Worm (Caenorhabditis elegans) whole organism, late embryonic: ENCODE data around the gene T03F6.3.

ENCODE experiments used
- C08G9.2 ChIP-seq: sonication (generic microtip); optimal IDR thresholded peaks from 2 replicates; lab custom pipeline; 2016; ENCODE audit warnings: mild to moderate bottlenecking, missing genetic modification characterization, moderate library complexity, missing compliant biosample characterization
- C38D4.7 ChIP-seq: fragments of 200-800 bp; sonication (Bioruptor generic); optimal IDR thresholded peaks from 2 replicates; lab custom pipeline; 2018; ENCODE audit warnings: mild to moderate bottlenecking, missing genetic modification characterization, moderate library complexity, missing compliant biosample characterization
- F13H6.1 ChIP-seq: sonication (generic microtip); optimal IDR thresholded peaks from 2 replicates; lab custom pipeline; 2016; ENCODE audit warnings: missing genetic modification characterization, missing compliant biosample characterization
- K02D7.2 ChIP-seq: sonication (generic microtip); optimal IDR thresholded peaks from 2 replicates; lab custom pipeline; 2017; ENCODE audit warnings: mild to moderate bottlenecking, missing genetic modification characterization, missing compliant biosample characterization
- K09A11.1 ChIP-seq: sonication (generic microtip); optimal IDR thresholded peaks from 2 replicates; lab custom pipeline; 2017; ENCODE audit warnings: antibody characterized with exemption, mild to moderate bottlenecking, missing genetic modification characterization, missing compliant biosample characterization; ENCODE audit not compliant: insufficient read depth
- T23F11.4 ChIP-seq: fragments of 200-800 bp; sonication (Bioruptor generic); optimal IDR thresholded peaks from 2 replicates; lab custom pipeline; 2018; ENCODE audit warnings: mild to moderate bottlenecking, missing genetic modification characterization, missing compliant biosample characterization
- ahr-1 ChIP-seq: sonication (generic microtip); optimal IDR thresholded peaks from 2 replicates; lab custom pipeline; 2016; ENCODE audit warnings: missing genetic modification characterization, missing compliant biosample characterization
- ama-1 ChIP-seq: fragments of 150-350 bp; optimal IDR thresholded peaks from 2 replicates; lab custom pipeline; 2014
- ceh-14 ChIP-seq: sonication (generic microtip); optimal IDR thresholded peaks from 2 replicates; lab custom pipeline; 2016; ENCODE audit warnings: missing genotype, missing genetic modification characterization, missing compliant biosample characterization
- ceh-18 ChIP-seq: sonication (generic microtip); optimal IDR thresholded peaks from 2 replicates; lab custom pipeline; 2016; ENCODE audit warnings: missing genetic modification characterization, missing compliant biosample characterization
- ceh-2 ChIP-seq: sonication (generic microtip); optimal IDR thresholded peaks from 2 replicates; lab custom pipeline; 2016; ENCODE audit warnings: missing genotype, missing genetic modification characterization, missing compliant biosample characterization
- ceh-24 ChIP-seq: sonication (generic microtip); optimal IDR thresholded peaks from 2 replicates; lab custom pipeline; 2016; ENCODE audit warnings: mild to moderate bottlenecking, missing genetic modification characterization, missing compliant biosample characterization
- ceh-30 ChIP-seq: fragments of 150-350 bp; optimal IDR thresholded peaks from 2 replicates; lab custom pipeline; 2014; ENCODE audit warnings: missing biosample characterization, missing genetic modification characterization
- ceh-31 ChIP-seq: sonication (generic microtip); optimal IDR thresholded peaks from 2 replicates; lab custom pipeline; 2016; ENCODE audit warnings: missing genetic modification characterization, missing compliant biosample characterization
- ceh-48 ChIP-seq: sonication (generic microtip); optimal IDR thresholded peaks from 2 replicates; lab custom pipeline; 2016; ENCODE audit warnings: missing genetic modification characterization, inconsistent platforms, missing compliant biosample characterization
- ceh-9 ChIP-seq: sonication (generic microtip); optimal IDR thresholded peaks from 2 replicates; lab custom pipeline; 2016; ENCODE audit warnings: mild to moderate bottlenecking, missing genetic modification characterization, inconsistent platforms, missing compliant biosample characterization
- che-1 ChIP-seq: sonication (generic microtip); optimal IDR thresholded peaks from 2 replicates; lab custom pipeline; 2016; ENCODE audit warnings: mild to moderate bottlenecking, missing genetic modification characterization, missing compliant biosample characterization
- dmd-4 ChIP-seq: sonication (generic microtip); optimal IDR thresholded peaks from 2 replicates; lab custom pipeline; 2016; ENCODE audit warnings: borderline replicate concordance, missing genetic modification characterization, missing compliant biosample characterization
- dve-1 ChIP-seq: sonication (generic microtip); optimal IDR thresholded peaks from 2 replicates; lab custom pipeline; 2017; ENCODE audit warnings: antibody characterized with exemption, mild to moderate bottlenecking, missing genetic modification characterization, missing compliant biosample characterization
- elt-2 ChIP-seq: sonication (generic microtip); optimal IDR thresholded peaks from 2 replicates; lab custom pipeline; 2016; ENCODE audit warnings: missing genetic modification reagents, missing genetic modification characterization, missing compliant biosample characterization
- elt-4 ChIP-seq: sonication (generic microtip); optimal IDR thresholded peaks from 2 replicates; lab custom pipeline; 2016; ENCODE audit warnings: missing genetic modification characterization, missing compliant biosample characterization
- eyg-1 ChIP-seq: sonication (generic microtip); optimal IDR thresholded peaks from 2 replicates; lab custom pipeline; 2016; ENCODE audit warnings: missing genotype, missing genetic modification characterization, missing compliant biosample characterization
- fax-1 ChIP-seq: sonication (generic microtip); optimal IDR thresholded peaks from 2 replicates; lab custom pipeline; 2016; ENCODE audit warnings: missing genotype, missing genetic modification characterization, missing compliant biosample characterization
- fkh-10 ChIP-seq: fragments of 150-350 bp; optimal IDR thresholded peaks from 2 replicates; lab custom pipeline; 2014; ENCODE audit warnings: missing biosample characterization, missing genetic modification reagents, missing genetic modification characterization
- hlh-13 ChIP-seq: fragments of 200-800 bp; sonication (Bioruptor generic); optimal IDR thresholded peaks from 2 replicates; lab custom pipeline; 2018; ENCODE audit warnings: mild to moderate bottlenecking, missing genetic modification characterization, missing compliant biosample characterization
- hlh-30 ChIP-seq: sonication (generic microtip); optimal IDR thresholded peaks from 2 replicates; lab custom pipeline; 2017; ENCODE audit warnings: antibody characterized with exemption, missing genetic modification characterization, missing compliant biosample characterization; ENCODE audit not compliant: insufficient read depth
- pax-1 ChIP-seq: fragments of 150-350 bp; optimal IDR thresholded peaks from 2 replicates; lab custom pipeline; 2014; ENCODE audit warnings: missing biosample characterization, missing genetic modification characterization
- pha-2 ChIP-seq: sonication (generic microtip); optimal IDR thresholded peaks from 2 replicates; lab custom pipeline; 2017; ENCODE audit warnings: mild to moderate bottlenecking, missing genetic modification characterization, missing compliant biosample characterization
- pha-4 ChIP-seq: fragments of 150-350 bp; optimal IDR thresholded peaks from 2 replicates; lab custom pipeline; 2018; ENCODE audit warnings: missing biosample characterization, missing genetic modification reagents, missing genetic modification characterization
- pqm-1 ChIP-seq: sonication (generic microtip); optimal IDR thresholded peaks from 2 replicates; lab custom pipeline; 2016; ENCODE audit warnings: missing genetic modification characterization, missing compliant biosample characterization
- ref-2 ChIP-seq: sonication (generic microtip); optimal IDR thresholded peaks from 2 replicates; lab custom pipeline; 2016; ENCODE audit warnings: missing genetic modification characterization, missing compliant biosample characterization
- rnt-1 ChIP-seq: sonication (generic microtip); optimal IDR thresholded peaks from 2 replicates; lab custom pipeline; 2016; ENCODE audit warnings: missing genetic modification characterization, missing compliant biosample characterization
- sox-2 ChIP-seq: fragments of 200-800 bp; sonication (Bioruptor generic); IDR thresholded peaks from 2 replicates; pipeline ENCODE4 v1.3.6; 2022; ENCODE audit warnings: missing genetic modification reagents, missing genetic modification characterization, missing compliant biosample characterization
- sox-4 ChIP-seq: sonication (generic microtip); optimal IDR thresholded peaks from 2 replicates; lab custom pipeline; 2017; ENCODE audit warnings: mild to moderate bottlenecking, missing genetic modification characterization, inconsistent platforms, missing compliant biosample characterization
- tbx-2 ChIP-seq: sonication (generic microtip); optimal IDR thresholded peaks from 2 replicates; lab custom pipeline; 2016; ENCODE audit warnings: missing genetic modification characterization, missing compliant biosample characterization
- unc-3 ChIP-seq, 2 experiments: fragments of 200-800 bp in 1 of 2; sonication (Bioruptor generic) in 1 of 2; sonication (generic microtip) in 1 of 2; conservative IDR thresholded peaks in 1 of 2; optimal IDR thresholded peaks in 1 of 2; 2 replicates each; pipeline versions ENCODE4 v1.3.6 to Lab custom; 2016 to 2022; ENCODE audit warnings: missing compliant biosample characterization in 2 of 2, missing genetic modification characterization in 2 of 2, missing genetic modification reagents in 1 of 2
- unc-42 ChIP-seq: sonication (generic microtip); optimal IDR thresholded peaks from 2 replicates; lab custom pipeline; 2016; ENCODE audit warnings: missing genotype, missing genetic modification characterization, missing compliant biosample characterization
- unc-55 ChIP-seq: sonication (generic microtip); optimal IDR thresholded peaks from 2 replicates; lab custom pipeline; 2017; ENCODE audit warnings: missing biosample characterization, missing genetic modification reagents, missing genetic modification characterization
- ztf-16 ChIP-seq: sonication (generic microtip); optimal IDR thresholded peaks from 2 replicates; lab custom pipeline; 2017; ENCODE audit warnings: missing genetic modification characterization, missing compliant biosample characterization

The T03F6.3 gene

DNA sequence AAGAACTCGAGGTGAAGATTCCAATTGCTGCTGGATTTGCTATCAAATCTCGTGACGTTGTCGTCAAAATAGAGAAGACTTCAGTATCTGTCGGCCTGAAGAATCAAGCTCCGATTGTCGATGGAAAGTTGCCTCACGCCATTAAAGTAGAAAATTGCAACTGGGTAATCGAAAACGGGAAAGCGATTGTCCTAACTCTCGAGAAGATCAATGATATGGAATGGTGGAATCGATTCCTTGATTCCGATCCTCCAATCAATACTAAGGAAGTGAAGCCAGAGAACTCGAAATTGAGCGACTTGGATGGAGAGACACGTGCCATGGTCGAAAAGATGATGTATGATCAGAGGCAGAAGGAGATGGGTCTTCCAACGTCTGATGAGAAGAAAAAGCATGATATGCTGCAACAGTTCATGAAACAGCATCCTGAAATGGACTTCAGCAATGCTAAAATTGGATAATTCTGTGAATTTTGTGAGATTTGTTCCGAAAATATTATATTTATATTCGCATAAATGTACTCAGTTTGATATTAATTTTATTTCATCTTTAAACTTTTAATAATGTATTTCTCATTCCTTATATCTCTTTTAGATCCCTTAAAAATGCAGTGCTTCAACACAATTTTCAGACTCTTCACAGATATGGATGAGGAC lies 47.0 kb upstream of the T03F6.3 start, which contains the start of gene dro-1:
dro-1 (plus strand) TSS at position 606 of the 656 bp plus-strand sequence.
- TF ChIP-seq ceh-48 (tag; lab: Kevin White, UChicago) (no peak), eyg-1 (tag; lab: Kevin White, UChicago) (no peak), che-1 (tag; lab: Kevin White, UChicago) (no peak), ref-2 (no peak), ztf-16 (tag; lab: Kevin White, UChicago) (no peak), fkh-10 (GFP tag; lab: Kevin White, UChicago) (no peak), unc-55 (GFP tag; lab: Kevin White, UChicago) (no peak), ceh-2 (tag; lab: Kevin White, UChicago) (no peak), pha-4 (tag; lab: Kevin White, UChicago) (no peak), dmd-4 (tag; lab: Kevin White, UChicago) (no peak), ceh-31 (tag; lab: Kevin White, UChicago) (no peak), sox-2 (GFP tag; lab: Robert Waterston, UW) (no peak), F13H6.1 (tag; lab: Kevin White, UChicago) (no peak), tbx-2 (tag; lab: Kevin White, UChicago) (no peak), T23F11.4 (GFP tag; lab: Kevin White, UChicago) (no peak), K09A11.1 (tag; lab: Kevin White, UChicago) (no peak), unc-3 (GFP tag; conservative IDR thresholded peaks at IDR 0.05; lab: Robert Waterston, UW) (no peak), unc-3 (tag; optimal IDR thresholded peaks at IDR 0.05; lab: Kevin White, UChicago) (no peak), unc-42 (tag; lab: Kevin White, UChicago) (no peak), elt-4 (tag; lab: Kevin White, UChicago) (no peak)

DNA sequence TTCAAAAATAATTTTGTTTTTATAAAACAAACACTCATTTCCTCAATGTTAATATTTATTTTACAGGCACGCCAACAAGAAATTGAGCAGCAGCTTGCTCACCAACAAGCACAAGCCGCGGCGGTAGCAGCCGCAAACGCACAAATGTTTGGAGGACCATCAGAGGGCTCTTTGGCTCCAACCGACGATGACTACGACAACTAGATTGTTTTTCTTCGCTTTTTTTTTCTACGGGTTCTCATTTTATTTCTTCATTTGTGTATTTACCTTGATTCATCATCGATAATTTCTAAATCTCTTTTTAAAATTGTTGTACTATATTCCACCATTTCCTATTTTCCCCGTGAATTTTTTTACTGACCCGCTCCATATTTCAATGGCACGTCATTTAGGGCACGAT lies 46.1 kb upstream of the T03F6.3 start, which contains the start of gene ife-1:
ife-1 (plus strand) TSS at position 301 of the 400 bp plus-strand sequence.
- no peak for TF ChIP-seq pax-1 (tag; lab: Kevin White, UChicago)
- TF ChIP-seq fax-1 (tag; lab: Kevin White, UChicago), result no peak
- TF ChIP-seq hlh-13, result no peak
- TF ChIP-seq tbx-2 (tag; lab: Kevin White, UChicago), result no peak
- no peak for TF ChIP-seq ceh-24
- TF ChIP-seq ceh-30 (tag; lab: Kevin White, UChicago), result no peak
- TF ChIP-seq ceh-18 (tag; lab: Kevin White, UChicago), result no peak
- no peak for TF ChIP-seq unc-55 (GFP tag; lab: Kevin White, UChicago)
- TF ChIP-seq ref-2, result no peak
- no peak for TF ChIP-seq ceh-9 (tag; lab: Kevin White, UChicago)

DNA sequence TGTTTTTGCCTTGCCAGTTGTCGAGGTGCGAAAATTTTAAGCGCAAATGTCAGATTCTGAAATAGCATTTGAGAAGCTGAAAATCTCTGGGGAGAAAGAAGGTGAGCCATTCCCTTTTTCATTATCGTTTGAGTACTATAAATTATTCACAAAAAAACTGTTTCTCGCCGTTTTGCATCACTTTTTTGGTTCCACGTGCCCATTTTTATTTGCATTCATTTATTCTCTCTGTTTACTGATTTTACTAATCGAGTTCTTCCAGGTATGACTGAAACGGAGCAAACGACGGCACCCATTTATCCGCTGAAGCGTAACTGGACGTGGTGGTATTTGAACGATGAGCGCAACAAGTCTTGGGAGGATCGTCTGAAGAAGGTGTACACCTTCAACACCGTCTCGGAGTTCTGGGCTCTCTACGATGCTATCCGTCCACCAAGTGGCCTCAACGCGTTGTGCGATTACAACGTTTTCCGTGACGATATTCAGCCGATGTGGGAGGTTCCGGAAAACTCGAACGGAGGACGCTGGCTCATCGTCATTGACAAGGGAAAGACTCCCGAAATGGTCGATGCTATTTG lies 45.5 kb upstream of the T03F6.3 start:
- TF ChIP-seq ama-1 (lab: Kevin White, UChicago) (no peak), pha-2 (tag; lab: Kevin White, UChicago) (no peak), che-1 (tag; lab: Kevin White, UChicago) (no peak), hlh-30 (no peak), C38D4.7 (GFP tag; lab: Kevin White, UChicago) (no peak)

DNA sequence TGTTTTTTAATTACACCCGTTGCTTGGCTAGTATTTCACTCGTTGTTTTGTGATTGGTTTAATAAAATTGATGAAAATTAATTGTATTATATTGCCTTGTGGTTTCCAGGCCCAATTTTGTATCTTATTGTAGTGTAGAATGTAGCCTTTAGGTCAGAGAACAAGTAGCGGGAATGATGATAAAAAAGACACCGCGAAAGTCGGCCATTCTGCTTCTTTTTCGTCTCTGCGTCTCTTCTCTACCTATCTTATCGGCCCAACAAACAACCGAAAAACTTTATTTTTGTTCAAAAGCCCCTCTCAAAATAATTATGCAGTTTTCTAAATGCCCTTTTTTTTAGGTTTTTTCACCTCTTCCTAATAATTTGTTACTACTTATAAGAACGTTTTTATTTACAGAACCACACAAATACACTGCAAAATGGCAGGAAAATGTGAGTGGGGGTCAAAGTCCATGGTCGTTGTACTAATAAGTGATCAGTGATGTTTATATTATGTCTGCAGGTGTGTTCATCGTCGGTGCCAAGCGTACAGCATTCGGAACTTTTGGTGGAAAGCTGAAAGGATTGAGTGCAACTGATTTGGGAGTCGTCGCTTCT lies 44.6 kb upstream of the T03F6.3 start, which contains the start of gene acaa-2:
acaa-2 (plus strand) TSS at position 400 of the 599 bp plus-strand sequence.
- TF ChIP-seq ceh-24 (no peak), dve-1 (tag; lab: Kevin White, UChicago) (peak; percentile 11), pqm-1 (no peak), K02D7.2 (tag; lab: Kevin White, UChicago) (no peak), hlh-30 (no peak), ahr-1 (tag; lab: Kevin White, UChicago) (no peak), elt-2 (tag; lab: Kevin White, UChicago) (peak; percentile 49), ceh-14 (tag; lab: Kevin White, UChicago) (no peak), pha-2 (tag; lab: Kevin White, UChicago) (no peak), C08G9.2 (tag; lab: Kevin White, UChicago) (no peak), rnt-1 (no peak), sox-4 (tag; lab: Kevin White, UChicago) (no peak), pax-1 (tag; lab: Kevin White, UChicago) (no peak)
- TF ChIP-seq, all 69 proteins: peak for 2
